Worm (Caenorhabditis elegans) whole organism, L4/young adult: ENCODE measurements around the gene ajm-1.

Experiments
- W03F9.2 ChIP-seq: fragments of 150-350 bp; optimal IDR thresholded peaks from 2 replicates; lab custom pipeline; 2014; ENCODE audit warnings: missing biosample characterization, missing genetic modification characterization
- dao-5 ChIP-seq: sonication (generic microtip); optimal IDR thresholded peaks from 2 replicates; lab custom pipeline; 2016; ENCODE audit warnings: missing genotype, missing genetic modification characterization, moderate library complexity, missing compliant biosample characterization
- him-1 ChIP-seq: sonication (generic microtip); optimal IDR thresholded peaks from 2 replicates; lab custom pipeline; 2016; ENCODE audit warnings: missing genotype, missing genetic modification reagents, missing genetic modification characterization, missing compliant biosample characterization

Gene ajm-1

ce11 chrX:9082646-9083045 lies at the start of gene ajm-1:
Gene ajm-1 (plus strand): TSS chrX:9082946.
- TF ChIP-seq dao-5 (no peak), him-1 (tag; lab: Kevin White, UChicago) (no peak), W03F9.2 (no peak)

- TF ChIP-seq him-1 (tag; lab: Kevin White, UChicago) (no peak), W03F9.2 (no peak), dao-5 (no peak)
Observed at ce11 chrX:9034310-9034709, 48.4 kb upstream of the ajm-1 start, which contains the start of gene nep-22. Gene nep-22 (plus strand): TSS chrX:9034554.

- TF ChIP-seq dao-5 (no peak), him-1 (tag; lab: Kevin White, UChicago) (no peak), W03F9.2 (no peak)
Observed at ce11 chrX:9035142-9035541, 47.6 kb upstream of the ajm-1 start.

DNA sequence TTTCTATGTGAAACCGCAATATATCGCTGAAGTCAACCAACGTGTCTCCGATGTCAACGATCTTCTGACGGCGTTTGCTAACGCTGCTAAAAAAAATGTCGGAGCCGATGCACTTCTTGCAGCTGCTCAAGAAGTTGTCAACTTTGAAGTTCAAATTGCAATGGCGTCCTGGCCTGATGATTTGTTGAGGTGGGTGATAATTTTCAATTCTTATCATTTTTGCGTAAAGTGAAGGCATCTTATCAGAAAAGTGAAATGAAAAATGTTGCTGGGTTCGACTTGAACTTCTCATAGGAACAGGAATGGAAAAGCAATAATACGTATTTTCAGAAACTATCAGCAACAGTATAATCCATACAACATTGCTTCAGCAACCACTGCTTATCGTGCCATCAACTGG lies 46.5 kb upstream of the ajm-1 start:
- TF ChIP-seq dao-5: no peak

DNA sequence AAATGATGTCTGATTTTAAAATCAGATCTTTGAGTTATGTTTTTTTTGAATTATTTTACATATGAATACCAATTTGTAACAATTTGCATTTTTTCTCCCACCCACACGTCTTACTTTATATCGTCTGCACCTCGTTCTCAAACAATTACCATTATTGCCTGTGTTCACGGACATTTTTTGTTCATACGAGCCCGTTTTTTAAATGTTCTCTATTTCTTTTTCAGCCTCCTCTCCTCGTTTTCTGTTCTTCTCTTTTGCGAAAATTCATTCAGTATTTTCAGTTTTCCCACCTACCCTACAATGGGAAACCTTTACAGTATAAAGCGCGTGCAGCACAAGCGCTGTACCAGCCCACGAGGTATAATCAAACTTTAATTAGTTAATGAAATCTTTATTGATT lies 36.8 kb upstream of the ajm-1 start, which contains the start of gene prdm-14:
TSS of gene prdm-14 (plus strand) at position 301 of the 400 bp plus-strand sequence.
- TF ChIP-seq W03F9.2 (no peak), dao-5 (no peak), him-1 (tag; lab: Kevin White, UChicago) (no peak)

DNA sequence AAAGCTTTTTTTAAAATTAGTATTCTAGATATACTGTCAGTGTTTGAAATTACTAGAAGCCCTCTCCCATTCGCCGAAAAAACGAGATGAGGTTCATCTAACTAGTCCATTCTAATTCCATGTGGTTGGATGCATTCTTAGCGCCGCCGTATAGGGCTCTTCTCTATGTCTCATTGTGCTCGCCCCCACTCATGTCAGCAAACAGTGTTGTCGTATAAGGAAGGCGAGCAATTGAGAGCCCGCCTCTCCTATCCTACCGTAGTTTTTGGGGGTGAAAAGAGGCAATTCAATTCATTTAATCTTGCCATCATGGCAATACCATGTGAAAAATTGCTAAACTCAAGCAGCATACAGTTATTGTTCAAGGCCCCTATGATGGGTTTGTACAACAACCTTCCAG lies 34.1 kb upstream of the ajm-1 start, which contains the start of gene F47E1.20:
TSS of gene F47E1.20 (plus strand) at position 301 of the 400 bp plus-strand sequence.
- TF ChIP-seq W03F9.2: no peak
- TF ChIP-seq dao-5: no peak
- no peak for TF ChIP-seq him-1 (tag; lab: Kevin White, UChicago)

DNA sequence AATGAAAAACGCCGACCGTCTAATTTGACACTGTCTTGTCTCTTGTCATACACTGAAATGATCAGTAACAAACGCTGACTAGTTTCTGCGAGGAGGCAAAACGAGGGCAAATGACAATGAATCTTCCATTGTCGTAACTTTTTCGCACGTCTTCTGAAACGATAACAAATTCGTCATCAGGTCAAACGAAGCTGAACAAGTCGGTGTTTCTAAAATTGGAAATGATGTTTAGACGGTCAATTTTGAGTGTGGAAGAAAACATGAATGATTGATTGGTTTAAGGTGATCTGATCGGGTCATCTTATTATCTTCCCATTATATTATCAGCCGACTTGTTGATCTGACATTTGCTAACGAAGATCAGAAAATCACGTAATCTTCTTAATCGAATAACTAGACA lies 29.3 kb upstream of the ajm-1 start:
- TF ChIP-seq W03F9.2 (no peak), him-1 (tag; lab: Kevin White, UChicago) (no peak), dao-5 (no peak)

DNA sequence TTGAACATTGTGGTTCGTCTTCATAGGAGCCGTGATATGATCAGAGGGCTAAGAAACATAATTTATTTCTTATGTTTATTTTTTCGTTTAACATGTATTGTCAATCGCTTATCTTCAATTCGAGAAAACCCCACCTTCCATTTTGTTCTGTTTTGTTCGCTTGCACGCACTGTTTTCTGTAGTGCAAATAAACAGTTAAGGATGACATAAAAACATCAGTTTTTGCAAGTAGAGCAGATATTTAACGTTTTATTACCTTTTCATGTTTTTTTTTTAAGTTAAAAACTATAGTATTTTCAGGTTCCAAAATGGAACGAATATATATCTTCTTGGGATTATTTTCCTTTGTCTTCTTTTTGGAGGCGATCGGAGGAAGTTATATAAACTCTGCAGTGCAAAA lies 25.4 kb upstream of the ajm-1 start, which contains the start of gene F47E1.2:
TSS of gene F47E1.2 (plus strand) at position 301 of the 400 bp plus-strand sequence.
- TF ChIP-seq W03F9.2: no peak
- no peak for TF ChIP-seq dao-5
- no peak for TF ChIP-seq him-1 (tag; lab: Kevin White, UChicago)

DNA sequence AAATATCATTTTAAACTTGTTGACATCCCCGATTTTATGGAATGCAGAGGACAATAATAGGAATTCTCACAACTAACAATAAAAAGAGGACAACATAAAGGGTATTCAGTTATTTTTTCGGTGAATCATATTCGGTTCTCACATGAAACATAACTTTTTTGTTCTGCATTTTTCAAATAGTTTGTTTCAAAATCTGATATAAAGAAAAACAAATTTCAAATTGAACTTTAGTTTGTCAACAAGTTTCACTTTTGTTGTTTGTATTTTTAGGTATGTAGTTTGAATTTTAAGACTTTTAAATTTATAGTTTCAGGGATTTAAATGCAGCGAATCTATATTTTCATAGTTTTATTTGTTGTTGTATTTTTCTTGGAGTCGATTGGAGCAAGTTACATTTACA lies 20.2 kb upstream of the ajm-1 start, which contains the start of gene F47E1.4:
TSS of gene F47E1.4 (plus strand) at position 301 of the 400 bp plus-strand sequence.
- no peak for TF ChIP-seq dao-5
- TF ChIP-seq him-1 (tag; lab: Kevin White, UChicago): no peak
- no peak for TF ChIP-seq W03F9.2

- TF ChIP-seq dao-5 (no peak), W03F9.2 (no peak), him-1 (tag; lab: Kevin White, UChicago) (no peak)
Observed at ce11 chrX:9063439-9063838, 19.3 kb upstream of the ajm-1 start.

DNA sequence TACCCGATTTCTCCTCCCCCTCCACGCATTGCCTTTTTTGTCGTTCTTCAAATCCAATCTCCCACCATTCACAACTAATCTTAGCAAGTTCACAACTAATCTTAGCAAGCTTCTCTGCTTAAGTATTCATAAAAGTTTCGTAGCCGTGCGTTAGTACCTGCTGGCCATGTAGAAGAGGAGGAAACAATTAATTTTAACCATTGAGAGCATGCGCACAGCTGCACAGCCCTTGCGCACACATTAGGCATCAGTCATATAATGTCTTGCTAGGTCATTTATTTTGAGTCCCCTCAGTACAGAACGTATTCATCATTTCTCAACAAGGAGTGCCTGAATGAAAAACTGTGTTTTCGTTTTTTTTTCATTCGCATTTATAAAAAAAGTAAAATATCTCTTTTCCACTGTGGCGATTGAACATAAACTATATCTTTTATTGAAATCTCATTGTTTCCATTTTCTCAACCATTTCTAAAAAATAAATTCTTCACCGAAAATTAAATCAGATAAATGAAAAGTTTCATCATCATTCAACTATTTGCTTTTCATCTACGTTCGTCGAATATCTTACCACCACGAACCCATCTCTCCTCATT lies 15.4 kb upstream of the ajm-1 start:
- no peak for TF ChIP-seq dao-5
- no peak for TF ChIP-seq him-1 (tag; lab: Kevin White, UChicago)
- no peak for TF ChIP-seq W03F9.2

DNA sequence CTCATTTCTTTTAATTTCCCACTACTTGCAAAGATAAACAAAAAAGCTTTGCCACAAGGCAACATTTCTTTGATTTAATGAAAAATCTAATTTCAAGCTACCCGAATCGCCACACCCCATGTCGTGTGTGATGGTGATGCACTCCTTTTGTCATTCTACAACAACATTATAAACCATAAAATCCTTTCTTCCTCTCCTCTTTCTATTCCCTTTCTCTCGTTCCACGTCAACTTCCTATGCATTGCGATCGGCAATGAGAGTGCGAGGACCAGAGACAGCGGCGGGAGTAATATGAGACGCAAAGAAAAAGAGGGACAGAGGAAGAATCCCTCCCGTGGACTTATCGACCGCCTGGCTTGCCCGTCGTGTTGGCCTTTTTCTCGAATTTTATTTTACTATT lies 14.7 kb upstream of the ajm-1 start:
- TF ChIP-seq him-1 (tag; lab: Kevin White, UChicago) (no peak), dao-5 (no peak), W03F9.2 (no peak)

- TF ChIP-seq dao-5 (no peak), W03F9.2 (no peak), him-1 (tag; lab: Kevin White, UChicago) (no peak)
Observed at ce11 chrX:9069070-9069469, 13.7 kb upstream of the ajm-1 start.

ce11 chrX:9074497-9074896 lies 8.2 kb upstream of the ajm-1 start:
- no peak for TF ChIP-seq him-1 (tag; lab: Kevin White, UChicago)
- TF ChIP-seq dao-5: no peak

DNA sequence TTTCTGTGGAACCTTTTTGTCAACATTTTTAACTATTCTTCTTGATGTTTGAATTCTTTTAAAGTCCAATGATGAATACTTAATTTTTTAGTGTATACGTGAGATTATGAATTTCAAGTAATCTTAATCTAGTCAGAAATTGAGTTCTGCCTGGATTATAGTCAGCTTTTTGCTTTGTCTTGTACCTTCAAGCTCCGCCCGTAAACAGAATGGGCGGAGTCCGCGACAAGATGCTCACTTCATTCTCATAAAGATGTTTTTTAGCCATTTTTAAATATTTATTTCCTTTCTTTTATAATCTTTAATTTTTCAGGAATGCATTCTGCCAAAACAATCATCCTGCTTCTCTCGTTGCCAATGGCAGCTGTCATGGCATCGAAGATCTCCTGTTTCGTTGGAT lies 5.9 kb upstream of the ajm-1 start, which contains the start of gene F47E1.1:
TSS of gene F47E1.1 (plus strand) at position 301 of the 400 bp plus-strand sequence.
- TF ChIP-seq W03F9.2: no peak
- TF ChIP-seq dao-5: no peak
- TF ChIP-seq him-1 (tag; lab: Kevin White, UChicago): no peak

DNA sequence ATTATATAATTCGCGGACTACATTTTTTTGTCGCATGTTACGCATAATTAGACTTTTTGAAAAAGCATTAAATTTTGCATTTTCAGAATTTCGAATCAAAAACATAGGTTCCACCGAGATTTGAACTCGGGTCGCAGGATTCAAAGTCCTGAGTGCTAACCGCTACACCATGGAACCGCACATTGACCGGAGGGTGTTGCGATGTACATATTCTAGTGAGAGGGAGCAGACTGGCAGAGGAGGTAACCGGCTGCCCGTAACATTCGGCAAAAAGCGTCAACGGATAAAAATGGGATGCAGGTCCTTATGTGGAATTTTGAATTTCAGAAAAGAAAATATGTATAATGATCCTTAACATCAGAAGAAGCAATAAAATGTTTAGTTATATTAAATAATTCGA lies 4.6 kb upstream of the ajm-1 start:
- TF ChIP-seq him-1 (tag; lab: Kevin White, UChicago) (peak; percentile 19), W03F9.2 (peak; percentile 14), dao-5 (peak; percentile 40)
